Fruit fly (Drosophila melanogaster) whole organism, wandering third instar larva: ENCODE results near the gene rb.

ENCODE experiments used
- CG32264 ChIP-seq: fragments of 200-800 bp; sonication (Bioruptor generic); optimal IDR thresholded peaks from 2 replicates; lab custom pipeline; 2016; ENCODE audit warnings: missing biosample characterization, missing genetic modification characterization
- CG9705 ChIP-seq: fragments of 200-800 bp; sonication (Bioruptor generic); optimal IDR thresholded peaks from 2 replicates; lab custom pipeline; 2018; ENCODE audit warnings: missing biosample characterization, mild to moderate bottlenecking, missing genetic modification characterization
- CrebA ChIP-seq: fragments of 200-800 bp; sonication (Bioruptor generic); optimal IDR thresholded peaks from 2 replicates; lab custom pipeline; 2016; ENCODE audit warnings: missing biosample characterization, mild to moderate bottlenecking, missing genetic modification characterization, borderline replicate concordance
- Dif ChIP-seq: fragments of 200-275, 200-300 bp; sonication (Bioruptor generic); optimal IDR thresholded peaks from 2 replicates; lab custom pipeline; 2018; ENCODE audit warnings: missing biosample characterization, missing genetic modification characterization; ENCODE audit not compliant: partially characterized antibody
- GATAd ChIP-seq: sonication (Bioruptor generic); optimal IDR thresholded peaks from 2 replicates; lab custom pipeline; 2016; ENCODE audit warnings: missing biosample characterization, missing genetic modification characterization
- HLH106 ChIP-seq: fragments of 200-800 bp; optimal IDR thresholded peaks from 3 replicates; lab custom pipeline; 2019; ENCODE audit warnings: missing biosample characterization, mild to moderate bottlenecking, missing genetic modification characterization, moderate library complexity
- Hnf4 ChIP-seq: fragments of 200-800 bp; sonication (Bioruptor generic); optimal IDR thresholded peaks from 2 replicates; lab custom pipeline; 2016; ENCODE audit warnings: missing biosample characterization, mild to moderate bottlenecking, missing genetic modification characterization
- Hr83 ChIP-seq: fragments of 200-300 bp; sonication (Bioruptor generic); optimal IDR thresholded peaks from 2 replicates; lab custom pipeline; 2016; ENCODE audit warnings: missing biosample characterization, mild to moderate bottlenecking, missing genetic modification characterization, moderate library complexity; ENCODE audit not compliant: poor library complexity, severe bottlenecking
- Jra ChIP-seq: sonication (Bioruptor generic); optimal IDR thresholded peaks from 2 replicates; lab custom pipeline; 2016; ENCODE audit warnings: missing biosample characterization, missing genetic modification characterization
- Mio ChIP-seq: sonication (Bioruptor generic); optimal IDR thresholded peaks from 2 replicates; lab custom pipeline; 2016; ENCODE audit warnings: missing biosample characterization, missing genetic modification characterization
- Myc ChIP-seq: fragments of >200 bp; optimal IDR thresholded peaks from 2 replicates; lab custom pipeline; 2017
- N ChIP-seq: fragments of >200 bp; optimal IDR thresholded peaks from 2 replicates; lab custom pipeline; 2018; ENCODE audit warnings: missing biosample characterization, missing external identifiers, missing genetic modification characterization
- OdsH ChIP-seq: fragments of 200-800 bp; sonication (Bioruptor generic); optimal IDR thresholded peaks from 2 replicates; lab custom pipeline; 2016; ENCODE audit warnings: missing biosample characterization, mild to moderate bottlenecking, missing genetic modification characterization
- Rel ChIP-seq, 2 experiments: fragments of 200-800 bp; sonication (Bioruptor generic) in 1 of 2; optimal IDR thresholded peaks; 2 replicates in 1 of 2; 3 replicates in 1 of 2; lab custom pipeline; 2016 to 2019; ENCODE audit warnings: mild to moderate bottlenecking in 2 of 2, missing biosample characterization in 2 of 2, missing genetic modification characterization in 2 of 2, moderate library complexity in 1 of 2
- Sp1 ChIP-seq: fragments of 200-800 bp; sonication (Bioruptor generic); optimal IDR thresholded peaks from 3 replicates; lab custom pipeline; 2019; ENCODE audit warnings: missing biosample characterization, mild to moderate bottlenecking, missing genetic modification characterization, moderate library complexity
- Vsx2 ChIP-seq: fragments of 200-300, 225-300 bp; sonication (Bioruptor generic); optimal IDR thresholded peaks from 2 replicates; lab custom pipeline; 2018; ENCODE audit warnings: missing biosample characterization, missing genetic modification characterization; ENCODE audit not compliant: partially characterized antibody
- br ChIP-seq: fragments of 200-800 bp; sonication (Bioruptor generic); optimal IDR thresholded peaks from 2 replicates; lab custom pipeline; 2016; ENCODE audit warnings: missing biosample characterization, missing genetic modification characterization
- brk ChIP-seq: fragments of 200-800 bp; sonication (Bioruptor generic); optimal IDR thresholded peaks from 2 replicates; lab custom pipeline; 2016; ENCODE audit warnings: missing biosample characterization, mild to moderate bottlenecking, missing genetic modification characterization
- dl ChIP-seq, 2 experiments: fragments of 175-275, 200-275 bp in 1 of 2; fragments of 200-275 bp in 1 of 2; sonication (Bioruptor generic); optimal IDR thresholded peaks; lab custom pipeline; 2018; ENCODE audit warnings: mild to moderate bottlenecking in 2 of 2, missing biosample characterization in 2 of 2, missing genetic modification characterization in 2 of 2, moderate library complexity in 2 of 2; ENCODE audit not compliant: partially characterized antibody in 2 of 2, insufficient read depth in 1 of 2
- dmrt93B ChIP-seq: fragments of 200-800 bp; sonication (Bioruptor generic); optimal IDR thresholded peaks from 2 replicates; lab custom pipeline; 2018; ENCODE audit warnings: missing biosample characterization, mild to moderate bottlenecking, missing genetic modification characterization
- ey ChIP-seq: fragments of 200-800 bp; sonication (Bioruptor generic); optimal IDR thresholded peaks from 2 replicates; lab custom pipeline; 2016; ENCODE audit warnings: missing biosample characterization, missing genetic modification characterization
- foxo ChIP-seq, 2 experiments: fragments of 200-800 bp; sonication (Bioruptor generic); optimal IDR thresholded peaks; 2 replicates in 1 of 2; 3 replicates in 1 of 2; lab custom pipeline; 2016 to 2017; ENCODE audit warnings: missing biosample characterization in 2 of 2, missing genetic modification characterization in 2 of 2
- h ChIP-seq: fragments of 200-800 bp; sonication (Bioruptor generic); optimal IDR thresholded peaks from 3 replicates; lab custom pipeline; 2016; ENCODE audit warnings: missing biosample characterization, mild to moderate bottlenecking, missing genetic modification characterization
- lola ChIP-seq: fragments of >200 bp; optimal IDR thresholded peaks from 2 replicates; lab custom pipeline; 2017; ENCODE audit warnings: missing biosample characterization, missing genetic modification characterization
- pan ChIP-seq: fragments of >200 bp; optimal IDR thresholded peaks from 2 replicates; lab custom pipeline; 2017
- psq ChIP-seq: fragments of 200-800 bp; sonication (Bioruptor generic); optimal IDR thresholded peaks from 3 replicates; lab custom pipeline; 2017; ENCODE audit warnings: missing biosample characterization, mild to moderate bottlenecking, missing genetic modification characterization, moderate library complexity
- rgr ChIP-seq: fragments of 200-800 bp; sonication (Bioruptor generic); optimal IDR thresholded peaks from 3 replicates; lab custom pipeline; 2016; ENCODE audit warnings: missing biosample characterization, mild to moderate bottlenecking, missing genetic modification characterization
- sv ChIP-seq: fragments of 200-800 bp; sonication (Bioruptor generic); optimal IDR thresholded peaks from 3 replicates; lab custom pipeline; 2016; ENCODE audit warnings: missing biosample characterization, missing genetic modification characterization
- tai ChIP-seq: sonication (Bioruptor generic); optimal IDR thresholded peaks from 2 replicates; lab custom pipeline; 2016; ENCODE audit warnings: missing biosample characterization, missing genetic modification characterization
- usp ChIP-seq: fragments of >200 bp; optimal IDR thresholded peaks from 2 replicates; lab custom pipeline; 2017; ENCODE audit warnings: missing biosample characterization, missing genetic modification characterization
- woc ChIP-seq: sonication (Bioruptor generic); optimal IDR thresholded peaks from 2 replicates; lab custom pipeline; 2016; ENCODE audit warnings: missing biosample characterization, mild to moderate bottlenecking, missing genetic modification characterization

rb gene

DNA sequence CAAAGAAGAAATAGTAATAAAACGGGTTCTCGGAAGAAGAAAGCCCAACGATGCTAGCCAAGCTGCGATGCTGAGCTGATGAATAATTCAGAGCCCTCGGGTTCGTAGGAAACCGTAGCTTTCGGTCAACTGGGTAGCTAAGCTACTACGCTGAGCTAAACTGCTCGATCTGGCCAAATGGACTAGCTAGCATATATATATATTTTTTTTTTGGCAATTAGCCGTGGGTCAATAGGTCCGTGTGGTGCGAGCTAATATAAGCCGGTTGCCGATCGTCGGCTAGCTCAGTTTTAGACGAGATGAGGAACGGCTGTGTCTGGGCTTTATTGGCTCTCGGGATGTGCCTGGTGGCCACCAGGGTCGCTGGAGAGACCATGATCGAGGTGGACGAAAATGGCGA is 17.3 kb upstream of the rb start, which contains the start of gene CG3546:
CG3546 (plus strand) TSS at position 301 of the 400 bp plus-strand sequence.
- no peak for TF ChIP-seq usp
- TF ChIP-seq brk (GFP tag; lab: Kevin White, UChicago), result no peak
- TF ChIP-seq pan (lab: Kevin White, UChicago), result no peak
- no peak for TF ChIP-seq lola (GFP tag; lab: Kevin White, UChicago)
- no peak for TF ChIP-seq rgr (GFP tag; lab: Kevin White, UChicago)
- no peak for TF ChIP-seq psq (GFP tag; lab: Kevin White, UChicago)
- TF ChIP-seq sv (GFP tag; lab: Kevin White, UChicago), result no peak

DNA sequence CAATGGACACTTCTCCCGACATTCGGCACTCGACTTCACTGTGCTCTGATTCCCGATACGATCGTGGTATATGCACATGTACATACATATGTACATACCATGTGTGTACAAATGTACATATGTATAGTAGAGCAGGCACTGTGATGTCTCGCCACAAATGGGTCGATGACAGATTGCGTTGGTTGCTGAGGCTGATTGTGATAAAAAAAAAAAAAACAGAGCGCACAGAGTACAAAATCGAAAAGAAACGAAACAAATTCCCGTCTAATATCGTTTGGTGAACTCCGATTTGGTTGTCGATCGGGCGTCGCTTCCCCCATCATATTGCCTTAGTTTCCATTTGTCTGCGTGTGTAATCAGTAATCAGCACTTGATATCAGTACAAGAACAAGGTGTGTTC is 15.4 kb upstream of the rb start:
- TF ChIP-seq tai (no peak), Rel (GFP tag; optimal IDR thresholded peaks at IDR 0.05; lab: Kevin White, UChicago) (no peak), Rel (tag; optimal IDR thresholded peaks at IDR 0.05; lab: Kevin White, UChicago) (peak; percentile 46), h (peak; percentile 42)

DNA sequence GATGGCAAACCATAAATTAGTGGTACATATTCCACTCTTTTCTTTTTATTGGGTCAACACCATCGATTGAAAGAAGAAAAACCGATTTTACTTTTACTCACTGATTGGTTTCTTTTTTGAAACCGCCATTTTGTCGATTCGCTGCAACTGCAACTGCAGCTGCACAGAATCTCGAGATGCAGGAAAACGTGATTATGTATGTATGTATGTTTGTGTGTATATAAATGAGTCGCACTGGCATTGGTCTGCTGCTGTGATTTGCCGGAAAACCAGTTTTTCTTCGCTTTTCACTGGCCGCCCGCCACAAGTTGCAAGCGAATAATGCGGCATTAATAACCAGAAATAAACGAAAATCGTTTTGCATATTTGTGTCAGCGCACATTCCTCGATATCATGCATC is 14.3 kb upstream of the rb start:
- TF ChIP-seq Rel (GFP tag; optimal IDR thresholded peaks at IDR 0.05; lab: Kevin White, UChicago) (no peak), Rel (tag; optimal IDR thresholded peaks at IDR 0.05; lab: Kevin White, UChicago) (no peak), Jra (GFP tag; lab: Kevin White, UChicago) (no peak), brk (GFP tag; lab: Kevin White, UChicago) (no peak), HLH106 (tag; lab: Kevin White, UChicago) (no peak), Dif (no peak), usp (no peak), Vsx2 (no peak), N (GFP tag; lab: Kevin White, UChicago) (no peak), Hnf4 (GFP tag; lab: Kevin White, UChicago) (no peak), sv (GFP tag; lab: Kevin White, UChicago) (no peak), GATAd (GFP tag; lab: Kevin White, UChicago) (no peak), OdsH (GFP tag; lab: Kevin White, UChicago) (no peak), tai (no peak), CrebA (GFP tag; lab: Kevin White, UChicago) (no peak)
- TF ChIP-seq, all 38 proteins: peak for 0

DNA sequence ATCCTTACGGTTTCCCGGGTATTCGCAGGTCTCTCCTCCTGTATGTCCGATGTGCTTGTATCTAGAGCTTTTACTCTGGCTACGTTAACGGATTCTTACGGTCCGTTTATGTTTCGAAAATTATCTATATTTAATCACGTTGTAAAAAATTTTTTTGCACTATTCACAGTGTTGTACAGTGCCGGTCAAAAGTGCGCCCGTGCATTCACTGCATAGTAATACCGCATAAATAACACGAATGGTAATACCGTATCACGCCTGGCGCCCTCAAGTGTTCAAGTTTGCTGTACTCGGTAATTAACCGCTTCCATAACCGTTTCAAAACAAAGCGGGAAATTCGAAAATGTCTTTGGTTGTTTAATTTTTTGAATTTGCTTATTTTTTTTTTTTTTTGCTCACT is 13.6 kb upstream of the rb start, which contains the start of gene CG11444:
CG11444 (minus strand) TSS at position 400 of the 400 bp plus-strand sequence.
- TF ChIP-seq foxo (GFP tag; optimal IDR thresholded peaks at IDR 0.05; lab: Kevin White, UChicago) (peak in 1 of 2 experiments; percentile 65), Mio (GFP tag; lab: Kevin White, UChicago) (no peak), CG32264 (GFP tag; lab: Kevin White, UChicago) (no peak), Dif (no peak), br (peak; percentile 37), Sp1 (peak; percentile 22), dl (GFP tag; optimal IDR thresholded peaks at IDR 0.05; lab: Kevin White, UChicago; ENCODE audit: insufficient read depth in 1 of 2, partially characterized antibody in 2 of 2) (no peak), woc (GFP tag; lab: Kevin White, UChicago) (no peak), Hr83 (GFP tag; lab: Kevin White, UChicago) (peak; percentile 10), Hnf4 (GFP tag; lab: Kevin White, UChicago) (no peak), OdsH (GFP tag; lab: Kevin White, UChicago) (peak; percentile 5), ey (GFP tag; lab: Kevin White, UChicago) (peak; percentile 31), CG9705 (GFP tag; lab: Kevin White, UChicago) (peak; percentile 7), Myc (peak; percentile 74), dmrt93B (GFP tag; lab: Kevin White, UChicago) (no peak), Jra (GFP tag; lab: Kevin White, UChicago) (peak; percentile 38), sv (GFP tag; lab: Kevin White, UChicago) (no peak), rgr (GFP tag; lab: Kevin White, UChicago) (peak; percentile 75), Rel (GFP tag; optimal IDR thresholded peaks at IDR 0.05; lab: Kevin White, UChicago) (no peak), Rel (tag; optimal IDR thresholded peaks at IDR 0.05; lab: Kevin White, UChicago) (peak; percentile 62), HLH106 (tag; lab: Kevin White, UChicago) (peak; percentile 39), h (peak; percentile 64)

DNA sequence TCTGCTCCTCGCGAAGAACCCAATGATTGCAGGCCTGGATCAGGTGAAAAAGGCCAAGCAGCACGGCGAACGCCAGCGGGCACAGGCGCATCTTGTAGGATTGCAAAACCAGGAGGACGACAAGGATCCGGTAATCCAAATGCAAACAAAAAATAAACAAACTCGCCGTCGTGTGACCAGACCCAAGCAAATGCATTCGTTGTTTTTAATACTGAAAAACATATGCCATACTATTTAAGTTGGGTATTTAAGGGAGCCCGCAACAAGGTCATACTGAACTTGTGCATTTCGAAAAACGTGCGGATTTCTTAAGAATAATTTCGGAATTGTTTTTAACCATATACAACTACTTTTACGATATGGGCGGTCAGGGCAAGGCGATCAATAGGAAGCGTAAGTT is 11.3 kb upstream of the rb start, which contains the start of the genes CG11436 and CG3527:
CG11436 (minus strand) TSS at position 162 of the 400 bp plus-strand sequence.
CG3527 (plus strand) TSS at position 257 of the 400 bp plus-strand sequence.
- TF ChIP-seq rgr (GFP tag; lab: Kevin White, UChicago) (peak; percentile 99), Hnf4 (GFP tag; lab: Kevin White, UChicago) (no peak)
